Fruit fly (Drosophila melanogaster) whole organism, embryonic: Measurements from ENCODE around the gene CG43993.
A peak's percentile ranks its signal among the peaks of the same experiment; 100 is the strongest.

Source experiments
- Bteb2 ChIP-seq: fragments of 200-800 bp; sonication (Bioruptor generic); optimal IDR thresholded peaks from 2 replicates; lab custom pipeline; 2016; ENCODE audit warnings: missing biosample characterization, missing genetic modification characterization
- CG11093 ChIP-seq: fragments of 200-800 bp; sonication (Bioruptor generic); IDR thresholded peaks from 3 replicates; pipeline ENCODE4 v1.3.6; 2022; ENCODE audit warnings: missing biosample characterization, missing genetic modification characterization
- CG11398 ChIP-seq: fragments of 200-800 bp; sonication (Bioruptor generic); optimal IDR thresholded peaks from 2 replicates; lab custom pipeline; 2016; ENCODE audit warnings: missing biosample characterization, missing genetic modification characterization
- CG11723 ChIP-seq: fragments of 200-800 bp; sonication (Bioruptor generic); optimal IDR thresholded peaks from 2 replicates; lab custom pipeline; 2017; ENCODE audit warnings: missing biosample characterization, mild to moderate bottlenecking, missing genetic modification characterization
- CG14441 ChIP-seq: fragments of 200-800 bp; sonication (Bioruptor generic); IDR thresholded peaks from 2 replicates; pipeline ENCODE4 v1.3.6; 2022; ENCODE audit warnings: missing biosample characterization, missing genetic modification characterization
- CG15696 ChIP-seq: fragments of 200-800 bp; sonication (Bioruptor generic); optimal IDR thresholded peaks from 2 replicates; lab custom pipeline; 2019; ENCODE audit warnings: missing biosample characterization, mild to moderate bottlenecking, missing genetic modification characterization, moderate library complexity
- CG16813 ChIP-seq: fragments of 200-800 bp; sonication (Bioruptor generic); IDR thresholded peaks from 3 replicates; pipeline ENCODE4 v1.3.6; 2022; ENCODE audit warnings: missing biosample characterization, missing genetic modification characterization; ENCODE audit not compliant: partially characterized antibody
- CG30431 ChIP-seq: fragments of 200-800 bp; sonication (Bioruptor generic); optimal IDR thresholded peaks from 2 replicates; lab custom pipeline; 2017; ENCODE audit warnings: missing biosample characterization, missing genetic modification characterization
- CG3847 ChIP-seq: fragments of 200-800 bp; sonication (Bioruptor generic); IDR thresholded peaks from 2 replicates; pipeline ENCODE4 v1.3.6; 2022; ENCODE audit warnings: missing biosample characterization, missing genetic modification characterization
- CG42726 ChIP-seq: fragments of 200-800 bp; sonication (Bioruptor generic); IDR thresholded peaks from 2 replicates; pipeline ENCODE4 v1.3.6; 2022; ENCODE audit warnings: missing biosample characterization, missing genetic modification characterization; ENCODE audit not compliant: partially characterized antibody
- CG4282 ChIP-seq: fragments of 200-800 bp; sonication (Bioruptor generic); optimal IDR thresholded peaks from 2 replicates; lab custom pipeline; 2016; ENCODE audit warnings: missing biosample characterization, missing genetic modification characterization
- CG4360 ChIP-seq: fragments of 200-800 bp; sonication (Bioruptor generic); IDR thresholded peaks from 2 replicates; pipeline ENCODE4 v1.3.6; 2022; ENCODE audit warnings: missing biosample characterization, missing genetic modification characterization
- CG43689 ChIP-seq: fragments of 200-800 bp; sonication (Bioruptor generic); IDR thresholded peaks from 2 replicates; pipeline ENCODE4 v1.3.6; 2022; ENCODE audit warnings: missing biosample characterization, missing genetic modification characterization
- CG4404 ChIP-seq: fragments of 200-800 bp; sonication (Bioruptor generic); IDR thresholded peaks from 2 replicates; pipeline ENCODE4 v1.3.6; 2022; ENCODE audit warnings: missing biosample characterization, missing genetic modification characterization
- CG5953 ChIP-seq: fragments of 200-800 bp; sonication (Bioruptor generic); IDR thresholded peaks from 2 replicates; pipeline ENCODE4 v1.3.6; 2022; ENCODE audit warnings: missing biosample characterization, missing genetic modification characterization
- CG7928 ChIP-seq: fragments of 200-800 bp; sonication (Bioruptor generic); optimal IDR thresholded peaks from 2 replicates; lab custom pipeline; 2017; ENCODE audit warnings: missing biosample characterization, mild to moderate bottlenecking, missing genetic modification characterization
- Drgx ChIP-seq: fragments of 200-800 bp; sonication (Bioruptor generic); IDR thresholded peaks from 2 replicates; pipeline ENCODE4 v1.3.6; 2022; ENCODE audit warnings: missing biosample characterization, missing genetic modification characterization
- HHEX ChIP-seq: fragments of 200-800 bp; sonication (Bioruptor generic); optimal IDR thresholded peaks from 3 replicates; lab custom pipeline; 2017; ENCODE audit warnings: missing biosample characterization, mild to moderate bottlenecking, missing genetic modification characterization, missing genetic modification reagents
- HLH54F ChIP-seq: fragments of 200-800 bp; sonication (Bioruptor generic); optimal IDR thresholded peaks from 3 replicates; lab custom pipeline; 2016; ENCODE audit warnings: missing biosample characterization, missing genetic modification characterization
- HmgZ ChIP-seq: fragments of 200-800 bp; sonication (Bioruptor generic); optimal IDR thresholded peaks from 2 replicates; lab custom pipeline; 2018; ENCODE audit warnings: missing biosample characterization, mild to moderate bottlenecking, missing genetic modification characterization
- NC2β ChIP-seq: fragments of 200-800 bp; sonication (Bioruptor generic); optimal IDR thresholded peaks from 2 replicates; lab custom pipeline; 2016; ENCODE audit warnings: missing biosample characterization, missing genetic modification characterization
- Oaz ChIP-seq: fragments of 200-800 bp; sonication (Bioruptor generic); IDR thresholded peaks from 2 replicates; pipeline ENCODE4 v1.3.6; 2022; ENCODE audit warnings: missing biosample characterization, missing genetic modification characterization
- PHDP ChIP-seq: fragments of 200-800 bp; sonication (Bioruptor generic); optimal IDR thresholded peaks from 3 replicates; lab custom pipeline; 2018; ENCODE audit warnings: missing biosample characterization, mild to moderate bottlenecking, missing genetic modification characterization, moderate library complexity
- Scr ChIP-seq: fragments of 200-800 bp; sonication (Bioruptor generic); IDR thresholded peaks from 2 replicates; pipeline ENCODE4 v1.3.6; 2022; ENCODE audit warnings: missing biosample characterization, missing genetic modification characterization; ENCODE audit not compliant: partially characterized antibody
- Tbp ChIP-seq: fragments of >200 bp; optimal IDR thresholded peaks from 2 replicates; lab custom pipeline; 2018; ENCODE audit warnings: missing biosample characterization, missing genetic modification characterization
- abd-A ChIP-seq: fragments of 200-800 bp; sonication (Bioruptor generic); optimal IDR thresholded peaks from 3 replicates; lab custom pipeline; 2019; ENCODE audit warnings: missing biosample characterization, mild to moderate bottlenecking, missing genetic modification characterization, moderate library complexity
- ac ChIP-seq: fragments of 200-800 bp; sonication (Bioruptor generic); optimal IDR thresholded peaks from 3 replicates; lab custom pipeline; 2017; ENCODE audit warnings: missing biosample characterization, mild to moderate bottlenecking, missing genetic modification characterization
- al ChIP-seq: fragments of 200-800 bp; sonication (Bioruptor generic); IDR thresholded peaks from 2 replicates; pipeline ENCODE4 v1.3.6; 2022; ENCODE audit warnings: missing biosample characterization, missing genetic modification characterization
- bigmax ChIP-seq: fragments of 200-800 bp; sonication (Bioruptor generic); optimal IDR thresholded peaks from 2 replicates; lab custom pipeline; 2018; ENCODE audit warnings: missing biosample characterization, mild to moderate bottlenecking, missing genetic modification characterization
- bsh ChIP-seq, 2 experiments: fragments of 200-800 bp; sonication (Bioruptor generic); optimal IDR thresholded peaks; 2 replicates each; lab custom pipeline; 2017 to 2018; ENCODE audit warnings: mild to moderate bottlenecking in 2 of 2, missing biosample characterization in 2 of 2, missing genetic modification characterization in 2 of 2, moderate library complexity in 1 of 2
- ci ChIP-seq: fragments of 200-800 bp; sonication (Bioruptor generic); IDR thresholded peaks from 3 replicates; pipeline ENCODE4 v1.3.6; 2022; ENCODE audit warnings: missing biosample characterization, missing genetic modification characterization
- dmrt11E ChIP-seq: fragments of 200-800 bp; sonication (Bioruptor generic); optimal IDR thresholded peaks from 3 replicates; lab custom pipeline; 2018; ENCODE audit warnings: missing biosample characterization, mild to moderate bottlenecking, missing genetic modification characterization, moderate library complexity
- dmrt99B ChIP-seq: fragments of 200-800 bp; sonication (Bioruptor generic); optimal IDR thresholded peaks from 2 replicates; lab custom pipeline; 2018; ENCODE audit warnings: missing biosample characterization, mild to moderate bottlenecking, missing genetic modification characterization, moderate library complexity
- dpn ChIP-seq, 2 experiments: fragments of 200-800 bp; sonication (Bioruptor generic); optimal IDR thresholded peaks; 3 replicates each; lab custom pipeline; 2016; ENCODE audit warnings: missing biosample characterization in 2 of 2, missing genetic modification characterization in 2 of 2
- jing ChIP-seq: fragments of 200-800 bp; sonication (Bioruptor generic); optimal IDR thresholded peaks from 2 replicates; lab custom pipeline; 2018; ENCODE audit warnings: missing biosample characterization, mild to moderate bottlenecking, missing genetic modification characterization
- klu ChIP-seq: fragments of 200-800 bp; sonication (Bioruptor generic); IDR thresholded peaks from 2 replicates; pipeline ENCODE4 v1.3.6; 2022; ENCODE audit warnings: missing biosample characterization, missing genetic modification characterization
- lab ChIP-seq: fragments of 200-800 bp; sonication (Bioruptor generic); optimal IDR thresholded peaks from 3 replicates; lab custom pipeline; 2017; ENCODE audit warnings: missing biosample characterization, missing genetic modification characterization, mild to moderate bottlenecking, moderate library complexity, missing genetic modification reagents
- lbe ChIP-seq: fragments of 200-800 bp; sonication (Bioruptor generic); optimal IDR thresholded peaks from 2 replicates; lab custom pipeline; 2016; ENCODE audit warnings: missing biosample characterization, mild to moderate bottlenecking, missing genetic modification characterization
- mam ChIP-seq: fragments of 200-800 bp; sonication (Bioruptor generic); optimal IDR thresholded peaks from 3 replicates; lab custom pipeline; 2016; ENCODE audit warnings: missing biosample characterization, missing genetic modification characterization
- oc ChIP-seq: fragments of 200-800 bp; sonication (Bioruptor generic); optimal IDR thresholded peaks from 2 replicates; lab custom pipeline; 2018; ENCODE audit warnings: missing biosample characterization, mild to moderate bottlenecking, missing genetic modification characterization, moderate library complexity
- org-1 ChIP-seq: fragments of 200-800 bp; sonication (Bioruptor generic); optimal IDR thresholded peaks from 2 replicates; lab custom pipeline; 2017; ENCODE audit warnings: missing biosample characterization, missing genetic modification characterization
- pfk ChIP-seq: fragments of 200-800 bp; sonication (Bioruptor generic); optimal IDR thresholded peaks from 2 replicates; lab custom pipeline; 2018; ENCODE audit warnings: missing biosample characterization, mild to moderate bottlenecking, missing genetic modification characterization, moderate library complexity
- pnt ChIP-seq: fragments of 200-800 bp; sonication (Bioruptor generic); optimal IDR thresholded peaks from 3 replicates; lab custom pipeline; 2016; ENCODE audit warnings: missing biosample characterization, missing genetic modification characterization
- prd ChIP-seq, 3 experiments: fragments of >200 bp in 2 of 3; fragments of 200-800 bp in 1 of 3; sonication (Bioruptor generic) in 1 of 3; optimal IDR thresholded peaks in 2 of 3; IDR thresholded peaks in 1 of 3; 2 replicates in 2 of 3; 3 replicates in 1 of 3; pipeline versions ENCODE4 v1.3.6 to Lab custom; 2017 to 2022; ENCODE audit warnings: missing biosample characterization in 1 of 3, missing genetic modification characterization in 1 of 3
- shn ChIP-seq: fragments of 200-800 bp; sonication (Bioruptor generic); optimal IDR thresholded peaks from 3 replicates; lab custom pipeline; 2016; ENCODE audit warnings: missing biosample characterization, missing genetic modification characterization
- toy ChIP-seq: fragments of 200-800 bp; sonication (Bioruptor generic); IDR thresholded peaks from 2 replicates; pipeline ENCODE4 v1.3.6; 2022; ENCODE audit warnings: missing biosample characterization, missing genetic modification characterization
- wek ChIP-seq: fragments of 200-800 bp; sonication (Bioruptor generic); optimal IDR thresholded peaks from 3 replicates; lab custom pipeline; 2018; ENCODE audit warnings: missing biosample characterization, mild to moderate bottlenecking, missing genetic modification characterization, moderate library complexity
- wor ChIP-seq: fragments of 200-800 bp; sonication (Bioruptor generic); IDR thresholded peaks from 2 replicates; pipeline ENCODE4 v1.3.6; 2022; ENCODE audit warnings: missing biosample characterization, missing genetic modification characterization
- zfh2 ChIP-seq: fragments of 200-800 bp; sonication (Bioruptor generic); optimal IDR thresholded peaks from 2 replicates; lab custom pipeline; 2016; ENCODE audit warnings: missing biosample characterization, missing genetic modification characterization

CG43993 gene

dm6 chr3L:12037449-12038163 is 5.2 kb downstream of the CG43993 start (continued):
- TF ChIP-seq dmrt11E (tag; lab: Kevin White, UChicago) (peak; percentile 61), Bteb2 (GFP tag; lab: Kevin White, UChicago) (no peak), mam (peak; percentile 1), PHDP (tag; lab: Kevin White, UChicago) (no peak), jing (GFP tag; lab: Kevin White, UChicago) (no peak), CG11093 (GFP tag; lab: Robert Waterston, UW) (no peak), CG11723 (GFP tag; lab: Kevin White, UChicago) (no peak), bsh (GFP tag; optimal IDR thresholded peaks at IDR 0.05; lab: Kevin White, UChicago) (peak in 1 of 2 experiments; percentile 61), ac (GFP tag; lab: Kevin White, UChicago) (no peak), pfk (GFP tag; lab: Kevin White, UChicago) (no peak), CG43689 (no peak), CG11398 (GFP tag; lab: Kevin White, UChicago) (no peak), CG15696 (tag; lab: Kevin White, UChicago) (peak; percentile 28), oc (tag; lab: Kevin White, UChicago) (no peak), Drgx (GFP tag; lab: Robert Waterston, UW) (no peak), dpn (GFP tag; optimal IDR thresholded peaks at IDR 0.05; lab: Kevin White, UChicago) (peak in 1 of 2 experiments; percentile 24), lbe (no peak), klu (GFP tag; lab: Robert Waterston, UW) (peak; percentile 43; the same call in 1 of the 2 replicates), CG14441 (GFP tag; lab: Robert Waterston, UW) (peak; percentile 67), CG30431 (GFP tag; lab: Kevin White, UChicago) (no peak), CG5953 (no peak), toy (GFP tag; lab: Robert Waterston, UW) (no peak), HmgZ (no peak), CG7928 (GFP tag; lab: Kevin White, UChicago) (no peak), al (GFP tag; lab: Robert Waterston, UW) (peak; percentile 25; the same call in 1 of the 2 replicates), CG16813 (GFP tag; lab: Robert Waterston, UW) (no peak), HHEX (GFP tag; lab: Kevin White, UChicago) (peak; percentile 5), zfh2 (GFP tag; lab: Kevin White, UChicago) (no peak), wor (GFP tag; lab: Robert Waterston, UW) (0 out of 2 replicates have a peak, but pooled peaks have one; percentile 29), Tbp (GFP tag; lab: Kevin White, UChicago) (no peak), Scr (GFP tag; lab: Robert Waterston, UW) (no peak), Oaz (no peak), pnt (GFP tag; lab: Kevin White, UChicago) (no peak), shn (peak; percentile 27), dmrt99B (tag; lab: Kevin White, UChicago) (peak; percentile 67), HLH54F (no peak), abd-A (tag; lab: Kevin White, UChicago) (peak; percentile 48), org-1 (GFP tag; lab: Kevin White, UChicago) (no peak), CG42726 (GFP tag; lab: Robert Waterston, UW) (no peak), prd (optimal IDR thresholded peaks at IDR 0.05; lab: Kevin White, UChicago) (no peak), prd (GFP tag; IDR thresholded peaks at IDR 0.05; lab: Robert Waterston, UW) (peak; percentile 65), CG4282 (GFP tag; lab: Kevin White, UChicago) (no peak), wek (GFP tag; lab: Kevin White, UChicago) (no peak), CG4404 (no peak), CG3847 (GFP tag; lab: Robert Waterston, UW) (no peak), bigmax (GFP tag; lab: Kevin White, UChicago) (no peak), lab (GFP tag; lab: Kevin White, UChicago) (peak; percentile 43), ci (peak; percentile 66; the same call in 1 of the 3 replicates), NC2β (GFP tag; lab: Kevin White, UChicago) (no peak), CG4360 (GFP tag; lab: Robert Waterston, UW) (0 out of 2 replicates have a peak, but pooled peaks have one; percentile 7)
